Fruit fly (Drosophila melanogaster) whole organism, embryonic: ENCODE measurements around the gene Dmtn.

Experiments used
- Abd-B ChIP-seq: fragments of 200-800 bp; sonication (Bioruptor generic); optimal IDR thresholded peaks from 2 replicates; lab custom pipeline; 2018; ENCODE audit warnings: missing biosample characterization, mild to moderate bottlenecking, missing genetic modification characterization, moderate library complexity
- Atf3 ChIP-seq: fragments of 200-800 bp; sonication (Bioruptor generic); optimal IDR thresholded peaks from 3 replicates; lab custom pipeline; 2016; ENCODE audit warnings: missing biosample characterization, missing genetic modification characterization
- B-H2 ChIP-seq: fragments of 200-800 bp; sonication (Bioruptor generic); optimal IDR thresholded peaks from 2 replicates; lab custom pipeline; 2018; ENCODE audit warnings: missing biosample characterization, mild to moderate bottlenecking, missing genetic modification characterization
- CG10979 ChIP-seq: fragments of 200-800 bp; sonication (Bioruptor generic); optimal IDR thresholded peaks from 2 replicates; lab custom pipeline; 2018; ENCODE audit warnings: missing biosample characterization, mild to moderate bottlenecking, missing genetic modification characterization, moderate library complexity
- CG12299 ChIP-seq: fragments of 200-800 bp; sonication (Bioruptor generic); optimal IDR thresholded peaks from 2 replicates; lab custom pipeline; 2018; ENCODE audit warnings: missing biosample characterization, mild to moderate bottlenecking, missing genetic modification characterization
- CG13894 ChIP-seq: fragments of 200-800 bp; sonication (Bioruptor generic); optimal IDR thresholded peaks from 3 replicates; lab custom pipeline; 2018; ENCODE audit warnings: missing biosample characterization, mild to moderate bottlenecking, missing genetic modification characterization, moderate library complexity
- CG1792 ChIP-seq: fragments of 200-800 bp; sonication (Bioruptor generic); optimal IDR thresholded peaks from 2 replicates; lab custom pipeline; 2016; ENCODE audit warnings: missing biosample characterization, missing genetic modification characterization
- CG1832 ChIP-seq: fragments of 200-800 bp; sonication (Bioruptor generic); optimal IDR thresholded peaks from 2 replicates; lab custom pipeline; 2017; ENCODE audit warnings: missing biosample characterization, mild to moderate bottlenecking, missing genetic modification characterization, inconsistent platforms
- CG2889 ChIP-seq: fragments of 200-800 bp; sonication (Bioruptor generic); IDR thresholded peaks from 3 replicates; pipeline ENCODE4 v1.3.6; 2022; ENCODE audit warnings: missing biosample characterization, missing genetic modification characterization
- CG3065 ChIP-seq: fragments of 200-800 bp; sonication (Bioruptor generic); optimal IDR thresholded peaks from 2 replicates; lab custom pipeline; 2016; ENCODE audit warnings: missing biosample characterization, missing genetic modification characterization
- CG34376 ChIP-seq: fragments of 200-800 bp; sonication (Bioruptor generic); optimal IDR thresholded peaks from 2 replicates; lab custom pipeline; 2018; ENCODE audit warnings: missing biosample characterization, mild to moderate bottlenecking, missing genetic modification characterization
- CG3838 ChIP-seq: fragments of 200-800 bp; sonication (Bioruptor generic); optimal IDR thresholded peaks from 3 replicates; lab custom pipeline; 2016; ENCODE audit warnings: missing biosample characterization, missing genetic modification characterization
- CG43689 ChIP-seq: fragments of 200-800 bp; sonication (Bioruptor generic); IDR thresholded peaks from 2 replicates; pipeline ENCODE4 v1.3.6; 2022; ENCODE audit warnings: missing biosample characterization, missing genetic modification characterization
- CG5180 ChIP-seq: fragments of 200-800 bp; sonication (Bioruptor generic); optimal IDR thresholded peaks from 3 replicates; lab custom pipeline; 2017; ENCODE audit warnings: missing biosample characterization, missing genetic modification characterization, mild to moderate bottlenecking, moderate library complexity, missing genetic modification reagents
- CG6854 ChIP-seq: fragments of 200-800 bp; sonication (Bioruptor generic); optimal IDR thresholded peaks from 3 replicates; lab custom pipeline; 2017; ENCODE audit warnings: missing biosample characterization, mild to moderate bottlenecking, missing genetic modification characterization
- CG7745 ChIP-seq: fragments of 200-800 bp; sonication (Bioruptor generic); optimal IDR thresholded peaks from 2 replicates; lab custom pipeline; 2018; ENCODE audit warnings: missing biosample characterization, mild to moderate bottlenecking, missing genetic modification characterization, moderate library complexity
- CG8478 ChIP-seq: fragments of >200 bp; optimal IDR thresholded peaks from 2 replicates; lab custom pipeline; 2018
- D ChIP-seq, 2 experiments: fragments of 200-800 bp in 1 of 2; fragments of >200 bp in 1 of 2; sonication (Bioruptor generic) in 1 of 2; optimal IDR thresholded peaks; 2 replicates in 1 of 2; 3 replicates in 1 of 2; lab custom pipeline; 2017; ENCODE audit warnings: mild to moderate bottlenecking in 1 of 2, missing biosample characterization in 1 of 2, missing genetic modification characterization in 1 of 2, missing genetic modification reagents in 1 of 2
- D19A ChIP-seq: fragments of 200-800 bp; optimal IDR thresholded peaks from 3 replicates; lab custom pipeline; 2019; ENCODE audit warnings: missing biosample characterization, mild to moderate bottlenecking, missing genetic modification characterization, moderate library complexity
- Fer1 ChIP-seq: fragments of 200-800 bp; sonication (Bioruptor generic); optimal IDR thresholded peaks from 2 replicates; lab custom pipeline; 2017; ENCODE audit warnings: missing biosample characterization, mild to moderate bottlenecking, missing genetic modification characterization
- HHEX ChIP-seq: fragments of 200-800 bp; sonication (Bioruptor generic); optimal IDR thresholded peaks from 3 replicates; lab custom pipeline; 2017; ENCODE audit warnings: missing biosample characterization, mild to moderate bottlenecking, missing genetic modification characterization, missing genetic modification reagents
- MESR4 ChIP-seq: fragments of 200-800 bp; sonication (Bioruptor generic); optimal IDR thresholded peaks from 2 replicates; lab custom pipeline; 2018; ENCODE audit warnings: missing biosample characterization, mild to moderate bottlenecking, missing genetic modification characterization, moderate library complexity
- Mad ChIP-seq: fragments of 200-800 bp; sonication (Bioruptor generic); optimal IDR thresholded peaks from 2 replicates; lab custom pipeline; 2016; ENCODE audit warnings: missing biosample characterization, missing genetic modification characterization
- NC2α ChIP-seq: fragments of 200-800 bp; sonication (Bioruptor generic); optimal IDR thresholded peaks from 2 replicates; lab custom pipeline; 2016; ENCODE audit warnings: missing biosample characterization, missing genetic modification characterization
- Poxn ChIP-seq: fragments of 200-800 bp; sonication (Bioruptor generic); IDR thresholded peaks from 2 replicates; pipeline ENCODE4 v1.3.6; 2022; ENCODE audit warnings: missing biosample characterization, missing genetic modification characterization
- Ptx1 ChIP-seq: fragments of 200-800 bp; sonication (Bioruptor generic); IDR thresholded peaks from 2 replicates; pipeline ENCODE4 v1.3.6; 2022; ENCODE audit warnings: missing biosample characterization, missing genetic modification characterization
- Sry-δ ChIP-seq: fragments of 200-800 bp; sonication (Bioruptor generic); optimal IDR thresholded peaks from 2 replicates; lab custom pipeline; 2016; ENCODE audit warnings: missing biosample characterization, missing genetic modification characterization
- Usf ChIP-seq: fragments of 200-800 bp; sonication (Bioruptor generic); optimal IDR thresholded peaks from 2 replicates; lab custom pipeline; 2017; ENCODE audit warnings: missing genotype, missing biosample characterization, missing genetic modification characterization
- cas ChIP-seq: fragments of 200-800 bp; sonication (Bioruptor generic); IDR thresholded peaks from 2 replicates; pipeline ENCODE4 v1.3.6; 2022; ENCODE audit warnings: missing biosample characterization, missing genetic modification characterization
- chinmo ChIP-seq: fragments of 200-800 bp; sonication (Bioruptor generic); IDR thresholded peaks from 4 replicates; pipeline ENCODE4 v1.3.6; 2022; ENCODE audit warnings: missing biosample characterization, missing genetic modification characterization; ENCODE audit not compliant: partially characterized antibody
- cwo ChIP-seq: fragments of 200-800 bp; sonication (Bioruptor generic); optimal IDR thresholded peaks from 3 replicates; lab custom pipeline; 2017; ENCODE audit warnings: missing biosample characterization, missing genetic modification characterization, mild to moderate bottlenecking, moderate library complexity, missing genetic modification reagents
- emc ChIP-seq: fragments of 200-800 bp; sonication (Bioruptor generic); optimal IDR thresholded peaks from 2 replicates; lab custom pipeline; 2016; ENCODE audit warnings: missing biosample characterization, missing genetic modification characterization
- esg ChIP-seq: fragments of 200-800 bp; sonication (Bioruptor generic); conservative IDR thresholded peaks from 2 replicates; pipeline ENCODE4 v1.3.6; 2022; ENCODE audit warnings: missing biosample characterization, missing genetic modification characterization
- fd64A ChIP-seq: fragments of 200-800 bp; sonication (Bioruptor generic); optimal IDR thresholded peaks from 3 replicates; lab custom pipeline; 2018; ENCODE audit warnings: missing biosample characterization, mild to moderate bottlenecking, missing genetic modification characterization
- fru ChIP-seq: fragments of >200 bp; optimal IDR thresholded peaks from 2 replicates; lab custom pipeline; 2017
- fu2 ChIP-seq: fragments of 200-800 bp; sonication (Bioruptor generic); optimal IDR thresholded peaks from 2 replicates; lab custom pipeline; 2016; ENCODE audit warnings: missing biosample characterization, missing genetic modification characterization
- gem ChIP-seq: fragments of 200-800 bp; sonication (Bioruptor generic); optimal IDR thresholded peaks from 2 replicates; lab custom pipeline; 2019; ENCODE audit warnings: missing biosample characterization, mild to moderate bottlenecking, missing genetic modification characterization, moderate library complexity
- grau ChIP-seq: fragments of 200-800 bp; optimal IDR thresholded peaks from 3 replicates; lab custom pipeline; 2019; ENCODE audit warnings: missing biosample characterization, mild to moderate bottlenecking, missing genetic modification characterization, moderate library complexity
- gsb ChIP-seq: fragments of 200-800 bp; sonication (Bioruptor generic); IDR thresholded peaks from 2 replicates; pipeline ENCODE4 v1.3.6; 2022; ENCODE audit warnings: missing biosample characterization, missing genetic modification characterization
- mld ChIP-seq: fragments of 200-800 bp; sonication (Bioruptor generic); IDR thresholded peaks from 3 replicates; pipeline ENCODE4 v1.3.6; 2022; ENCODE audit warnings: missing biosample characterization, missing genetic modification characterization; ENCODE audit not compliant: partially characterized antibody
- nerfin-2 ChIP-seq: fragments of 200-800 bp; sonication (Bioruptor generic); IDR thresholded peaks from 2 replicates; pipeline ENCODE4 v1.3.6; 2022; ENCODE audit warnings: missing biosample characterization, missing genetic modification characterization; ENCODE audit not compliant: partially characterized antibody
- nmo ChIP-seq: fragments of 200-800 bp; sonication (Bioruptor generic); optimal IDR thresholded peaks from 2 replicates; lab custom pipeline; 2018; ENCODE audit warnings: missing biosample characterization, mild to moderate bottlenecking, missing genetic modification characterization, moderate library complexity
- pho ChIP-seq: fragments of 200-800 bp; sonication (Bioruptor generic); optimal IDR thresholded peaks from 2 replicates; lab custom pipeline; 2016; ENCODE audit warnings: missing biosample characterization, missing genetic modification characterization
- psq ChIP-seq: fragments of 200-800 bp; sonication (Bioruptor generic); optimal IDR thresholded peaks from 2 replicates; lab custom pipeline; 2017; ENCODE audit warnings: missing biosample characterization, missing genetic modification characterization
- slou ChIP-seq: fragments of 200-800 bp; sonication (Bioruptor generic); optimal IDR thresholded peaks from 3 replicates; lab custom pipeline; 2016; ENCODE audit warnings: missing biosample characterization, missing genetic modification characterization
- tap ChIP-seq: fragments of 200-800 bp; optimal IDR thresholded peaks from 3 replicates; lab custom pipeline; 2019; ENCODE audit warnings: missing biosample characterization, mild to moderate bottlenecking, missing genetic modification characterization, moderate library complexity
- tio ChIP-seq: fragments of 200-800 bp; sonication (Bioruptor generic); optimal IDR thresholded peaks from 2 replicates; lab custom pipeline; 2017; ENCODE audit warnings: missing biosample characterization, missing genetic modification characterization, inconsistent platforms
- unc-4 ChIP-seq: fragments of 200-800 bp; sonication (Bioruptor generic); IDR thresholded peaks from 2 replicates; pipeline ENCODE4 v1.3.6; 2022; ENCODE audit warnings: missing biosample characterization, missing genetic modification characterization; ENCODE audit not compliant: partially characterized antibody
- zen ChIP-seq: fragments of 200-800 bp; sonication (Bioruptor generic); optimal IDR thresholded peaks from 3 replicates; lab custom pipeline; 2018; ENCODE audit warnings: missing biosample characterization, mild to moderate bottlenecking, missing genetic modification characterization, moderate library complexity

Gene Dmtn

DNA sequence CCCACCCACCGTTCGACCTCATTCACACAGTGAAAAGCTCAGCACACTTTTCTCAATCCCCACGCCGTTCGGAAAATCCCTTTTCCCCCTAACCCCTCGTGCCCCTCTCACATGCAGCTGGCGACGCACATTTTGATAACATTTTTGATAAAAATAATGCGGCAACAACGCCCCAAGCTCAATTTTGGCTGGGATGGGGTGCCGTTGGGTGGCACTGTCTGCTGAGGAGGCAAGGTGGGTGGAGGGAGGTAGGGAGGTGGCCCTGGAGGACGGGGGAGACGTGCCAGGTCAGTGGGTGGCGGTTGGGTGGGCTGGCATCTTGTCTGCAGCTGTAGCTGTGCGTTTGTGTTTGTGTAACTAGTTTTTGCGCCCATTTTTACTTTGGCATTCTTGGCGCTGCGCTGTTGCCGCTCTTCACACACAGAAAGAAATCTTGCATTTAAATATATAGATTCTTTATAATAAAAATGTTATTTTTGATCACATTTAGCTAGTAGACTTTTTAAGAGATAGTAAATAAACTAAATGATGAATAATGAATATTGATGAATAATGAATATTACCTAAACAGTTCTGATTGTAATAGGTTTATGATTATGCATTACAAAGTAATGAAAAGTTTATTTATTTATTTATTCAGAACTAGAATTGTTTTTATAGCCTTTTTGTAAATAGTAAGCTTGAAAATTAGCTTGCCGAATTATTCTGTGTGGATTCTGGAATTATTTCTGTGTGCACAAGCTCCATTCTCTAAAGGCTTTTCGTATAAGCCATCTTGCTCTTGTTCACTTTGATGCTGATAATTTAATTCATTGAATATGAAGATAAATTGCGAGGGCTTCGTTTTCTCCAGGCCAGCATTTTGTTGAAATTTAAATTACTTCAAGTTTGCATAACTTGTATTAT is 9.0 kb upstream of the Dmtn start (continued):
- no peak for TF ChIP-seq Atf3
- TF ChIP-seq Poxn = no peak
- no peak for TF ChIP-seq fu2 (GFP tag; lab: Kevin White, UChicago)
- TF ChIP-seq fru (lab: Kevin White, UChicago) = no peak
- no peak for TF ChIP-seq fd64A (GFP tag; lab: Kevin White, UChicago)
- TF ChIP-seq NC2α (GFP tag; lab: Kevin White, UChicago) = no peak
- TF ChIP-seq CG5180 = no peak
- TF ChIP-seq slou (GFP tag; lab: Kevin White, UChicago) = peak; percentile 27
- no peak for TF ChIP-seq Mad (GFP tag; lab: Kevin White, UChicago)
- TF ChIP-seq unc-4 (GFP tag; lab: Robert Waterston, UW) = no peak
- TF ChIP-seq cwo (GFP tag; lab: Kevin White, UChicago) = peak; percentile 52
- no peak for TF ChIP-seq CG34376
- no peak for TF ChIP-seq CG2889 (GFP tag; lab: Robert Waterston, UW)
- no peak for TF ChIP-seq emc (GFP tag; lab: Kevin White, UChicago)
- TF ChIP-seq grau (tag; lab: Kevin White, UChicago) = peak; percentile 53
- TF ChIP-seq CG3838 (GFP tag; lab: Kevin White, UChicago) = no peak
- peak; percentile 9 for TF ChIP-seq Fer1 (GFP tag; lab: Kevin White, UChicago)
- TF ChIP-seq mld (GFP tag; lab: Robert Waterston, UW) = no peak
- peak; percentile 59 for TF ChIP-seq CG13894 (tag; lab: Kevin White, UChicago)
- no peak for TF ChIP-seq CG8478 (lab: Kevin White, UChicago)
- peak; percentile 74 for TF ChIP-seq gem (tag; lab: Kevin White, UChicago)
- TF ChIP-seq Sry-δ (GFP tag; lab: Kevin White, UChicago) = no peak
- TF ChIP-seq nmo (GFP tag; lab: Kevin White, UChicago) = peak; percentile 52
- no peak for TF ChIP-seq cas (GFP tag; lab: Robert Waterston, UW)
- TF ChIP-seq CG10979 (tag; lab: Kevin White, UChicago) = peak; percentile 30
- TF ChIP-seq tap (tag; lab: Kevin White, UChicago) = peak; percentile 23
- no peak for TF ChIP-seq CG1832
- TF ChIP-seq CG12299 (tag; lab: Kevin White, UChicago) = no peak
- no peak for TF ChIP-seq CG3065 (GFP tag; lab: Kevin White, UChicago)
- TF ChIP-seq CG1792 (GFP tag; lab: Kevin White, UChicago) = no peak
- no peak for TF ChIP-seq CG6854
- TF ChIP-seq B-H2 (GFP tag; lab: Kevin White, UChicago) = peak; percentile 20
- TF ChIP-seq gsb (GFP tag; lab: Robert Waterston, UW) = no peak
- no peak for TF ChIP-seq MESR4 (GFP tag; lab: Kevin White, UChicago)
- TF ChIP-seq D (optimal IDR thresholded peaks at IDR 0.05; lab: Kevin White, UChicago) = no peak
- peak; percentile 17 for TF ChIP-seq D (GFP tag; optimal IDR thresholded peaks at IDR 0.05; lab: Kevin White, UChicago)
- TF ChIP-seq esg (GFP tag; lab: Robert Waterston, UW) = no peak
- TF ChIP-seq chinmo (GFP tag; lab: Robert Waterston, UW) = peak; percentile 89; the same call in 3 of the 4 replicates
- no peak for TF ChIP-seq HHEX (GFP tag; lab: Kevin White, UChicago)
- no peak for TF ChIP-seq CG7745 (tag; lab: Kevin White, UChicago)
- peak; percentile 52; the same call in 1 of the 2 replicates for TF ChIP-seq Ptx1 (GFP tag; lab: Robert Waterston, UW)
- TF ChIP-seq psq (GFP tag; lab: Kevin White, UChicago) = no peak
- TF ChIP-seq nerfin-2 (GFP tag; lab: Robert Waterston, UW) = 0 out of 2 replicates have a peak, but pooled peaks have one; percentile 26
- TF ChIP-seq pho (GFP tag; lab: Kevin White, UChicago) = no peak
- TF ChIP-seq Abd-B (GFP tag; lab: Kevin White, UChicago) = no peak
- no peak for TF ChIP-seq Usf (GFP tag; lab: Kevin White, UChicago)
- no peak for TF ChIP-seq zen (tag; lab: Kevin White, UChicago)
- TF ChIP-seq tio (GFP tag; lab: Kevin White, UChicago) = peak; percentile 26
- no peak for TF ChIP-seq CG43689 (GFP tag; lab: Robert Waterston, UW)
- TF ChIP-seq D19A = peak; percentile 18
